Fruit fly (Drosophila melanogaster): ENCODE results near the gene CG10663.

dm6 chr3L:12461953-12462352 is 22.9 kb downstream of the CG10663 start:
- TF ChIP-seq CG8478 (optimal IDR thresholded peaks at IDR 0.05): no peak
- TF ChIP-seq CTCF (optimal IDR thresholded peaks at IDR 0.05): no peak
